Worm (Caenorhabditis elegans) whole organism, young adult: Measurements from ENCODE around the gene T19C4.1.

Experiments used
- F57A8.1 ChIP-seq: fragments of 200-800 bp; sonication (Bioruptor generic); optimal IDR thresholded peaks from 2 replicates; lab custom pipeline; 2018; ENCODE audit warnings: mild to moderate bottlenecking, missing genetic modification characterization, moderate library complexity, missing compliant biosample characterization
- K12H6.12 ChIP-seq: fragments of 200-800 bp; sonication (Bioruptor generic); optimal IDR thresholded peaks from 2 replicates; lab custom pipeline; 2018; ENCODE audit warnings: mild to moderate bottlenecking, missing genetic modification characterization, missing compliant biosample characterization
- T07F8.4 ChIP-seq: sonication (generic microtip); optimal IDR thresholded peaks from 2 replicates; lab custom pipeline; 2016; ENCODE audit warnings: mild to moderate bottlenecking, missing genetic modification characterization, moderate library complexity, missing compliant biosample characterization
- akir-1 ChIP-seq: fragments of 200-800 bp; sonication (Bioruptor generic); optimal IDR thresholded peaks from 2 replicates; lab custom pipeline; 2018; ENCODE audit warnings: mild to moderate bottlenecking, missing genetic modification characterization, moderate library complexity, missing compliant biosample characterization
- ceh-91 ChIP-seq: fragments of 200-800 bp; sonication (Bioruptor generic); IDR thresholded peaks from 2 replicates; pipeline ENCODE4 v1.3.6; 2022; ENCODE audit warnings: missing genetic modification reagents, missing genetic modification characterization, missing compliant biosample characterization
- dox-1 ChIP-seq: fragments of 200-800 bp; sonication (Bioruptor generic); IDR thresholded peaks from 2 replicates; pipeline ENCODE4 v1.3.6; 2022; ENCODE audit warnings: missing genetic modification reagents, missing genetic modification characterization, missing compliant biosample characterization
- efl-1 ChIP-seq: fragments of 150-350 bp; optimal IDR thresholded peaks from 2 replicates; lab custom pipeline; 2014; ENCODE audit warnings: missing biosample characterization, missing genetic modification reagents, missing genetic modification characterization
- egl-44 ChIP-seq: fragments of 200-800 bp; sonication (Bioruptor generic); IDR thresholded peaks from 2 replicates; pipeline ENCODE4 v1.3.6; 2022; ENCODE audit warnings: missing genetic modification reagents, missing genetic modification characterization, missing compliant biosample characterization
- egrh-3 ChIP-seq: fragments of 200-800 bp; sonication (Bioruptor generic); IDR thresholded peaks from 2 replicates; pipeline ENCODE4 v1.3.6; 2022; ENCODE audit warnings: missing genetic modification reagents, missing genetic modification characterization, missing compliant biosample characterization
- ekl-4 ChIP-seq: fragments of 200-800 bp; sonication (Bioruptor generic); IDR thresholded peaks from 2 replicates; pipeline ENCODE4 v1.3.6; 2022; ENCODE audit warnings: missing genetic modification reagents, missing genetic modification characterization, missing compliant biosample characterization
- lsl-1 ChIP-seq: fragments of 200-800 bp; sonication (Bioruptor generic); optimal IDR thresholded peaks from 2 replicates; lab custom pipeline; 2018; ENCODE audit warnings: mild to moderate bottlenecking, missing genetic modification characterization, moderate library complexity, missing compliant biosample characterization
- lsy-27 ChIP-seq: sonication (generic microtip); optimal IDR thresholded peaks from 2 replicates; lab custom pipeline; 2017; ENCODE audit warnings: missing genetic modification characterization, mild to moderate bottlenecking, missing compliant biosample characterization, antibody characterized with exemption, missing genotype, borderline replicate concordance; ENCODE audit not compliant: insufficient read depth
- madf-10 ChIP-seq: sonication (generic microtip); optimal IDR thresholded peaks from 2 replicates; lab custom pipeline; 2016; ENCODE audit warnings: mild to moderate bottlenecking, missing genetic modification characterization, missing compliant biosample characterization
- nhr-120 ChIP-seq: fragments of 200-800 bp; sonication (Bioruptor generic); IDR thresholded peaks from 2 replicates; pipeline ENCODE4 v1.3.6; 2022; ENCODE audit warnings: missing genetic modification characterization, missing compliant biosample characterization
- pha-4 ChIP-seq: fragments of 150-350 bp; sonication (generic microtip); optimal IDR thresholded peaks from 2 replicates; lab custom pipeline; 2014; ENCODE audit warnings: missing biosample characterization, missing genetic modification reagents, missing genetic modification characterization
- rec-8 ChIP-seq, 2 experiments: sonication (generic microtip); optimal IDR thresholded peaks; 2 replicates each; lab custom pipeline; 2016; ENCODE audit warnings: mild to moderate bottlenecking in 2 of 2, missing genetic modification characterization in 2 of 2, missing genetic modification reagents in 2 of 2, missing genotype in 2 of 2, missing biosample characterization in 1 of 2, missing compliant biosample characterization in 1 of 2, moderate library complexity in 1 of 2
- snpc-1.3 ChIP-seq: sonication (generic microtip); optimal IDR thresholded peaks from 2 replicates; lab custom pipeline; 2017; ENCODE audit warnings: missing genetic modification characterization, mild to moderate bottlenecking, missing compliant biosample characterization, antibody characterized with exemption, moderate library complexity, missing genotype, missing genetic modification reagents; ENCODE audit not compliant: insufficient read depth
- snpc-3.4 ChIP-seq: sonication (generic microtip); optimal IDR thresholded peaks from 2 replicates; lab custom pipeline; 2017; ENCODE audit warnings: missing genetic modification characterization, mild to moderate bottlenecking, missing compliant biosample characterization, antibody characterized with exemption, moderate library complexity, missing genotype, missing genetic modification reagents
- unc-130 ChIP-seq: sonication (generic microtip); optimal IDR thresholded peaks from 2 replicates; lab custom pipeline; 2016; ENCODE audit warnings: missing genetic modification reagents, missing genetic modification characterization, missing compliant biosample characterization
- zfh-2 ChIP-seq: fragments of 200-800 bp; sonication (Bioruptor generic); conservative IDR thresholded peaks from 2 replicates; pipeline ENCODE4 v1.3.6; 2022; ENCODE audit warnings: missing genetic modification reagents, missing genetic modification characterization, missing compliant biosample characterization
- zim-3 ChIP-seq: sonication (generic microtip); optimal IDR thresholded peaks from 2 replicates; lab custom pipeline; 2017; ENCODE audit warnings: mild to moderate bottlenecking, missing genetic modification characterization, moderate library complexity, missing compliant biosample characterization
- ztf-22 ChIP-seq: fragments of 200-800 bp; sonication (Bioruptor generic); optimal IDR thresholded peaks from 2 replicates; lab custom pipeline; 2018; ENCODE audit warnings: mild to moderate bottlenecking, missing genetic modification characterization, moderate library complexity, missing compliant biosample characterization

The T19C4.1 gene

ce11 chrV:11199497-11199896 is 50.0 kb downstream of the T19C4.1 start:
- no peak for TF ChIP-seq dox-1
- no peak for TF ChIP-seq nhr-120 (GFP tag; lab: Robert Waterston, UW)
- no peak for TF ChIP-seq lsy-27
- no peak for TF ChIP-seq unc-130 (GFP tag; lab: Kevin White, UChicago)
- TF ChIP-seq madf-10 (tag; lab: Kevin White, UChicago) = no peak
- TF ChIP-seq K12H6.12 (tag; lab: Kevin White, UChicago) = no peak
- no peak for TF ChIP-seq efl-1
- TF ChIP-seq akir-1 (GFP tag; lab: Kevin White, UChicago) = no peak
- TF ChIP-seq rec-8 (tag; optimal IDR thresholded peaks at IDR 0.05; lab: Kevin White, UChicago) = no peak
- no peak for TF ChIP-seq ceh-91 (GFP tag; lab: Robert Waterston, UW)
- no peak for TF ChIP-seq ztf-22 (GFP tag; lab: Kevin White, UChicago)
- TF ChIP-seq T07F8.4 (tag; lab: Kevin White, UChicago) = no peak
- no peak for TF ChIP-seq F57A8.1 (GFP tag; lab: Kevin White, UChicago)

- TF ChIP-seq snpc-1.3 (tag; lab: Kevin White, UChicago) = no peak
- TF ChIP-seq ekl-4 (GFP tag; lab: Robert Waterston, UW) = no peak
- TF ChIP-seq egrh-3 = no peak
- TF ChIP-seq egl-44 = no peak
- no peak for TF ChIP-seq lsl-1 (GFP tag; lab: Kevin White, UChicago)
- TF ChIP-seq zim-3 (tag; lab: Kevin White, UChicago) = no peak
- no peak for TF ChIP-seq pha-4 (tag; lab: Kevin White, UChicago)
- TF ChIP-seq zfh-2 (GFP tag; lab: Robert Waterston, UW) = no peak
- TF ChIP-seq snpc-3.4 (tag; lab: Kevin White, UChicago) = no peak
- TF ChIP-seq, all 124 proteins: peak for 0
These were observed 50.8 kb downstream of the T19C4.1 start, which contains the start of gene K10D6.3 for ce11 chrV:11200316-11200715. Gene K10D6.3 (plus strand): TSS chrV:11200616.
